Fruit fly (Drosophila melanogaster): ENCODE data around the gene CG14810.

- TF ChIP-seq usp (GFP tag; optimal IDR thresholded peaks at IDR 0.05) (no peak), Dll (optimal IDR thresholded peaks at IDR 0.05) (no peak), psq (optimal IDR thresholded peaks at IDR 0.05) (no peak), pan (optimal IDR thresholded peaks at IDR 0.05) (no peak)
Observed at dm6 chrX:1822281-1822680, 2.1 kb upstream of the CG14810 start, which contains the start of gene CG14811.

Data from whole organism.